Worm (Caenorhabditis elegans) whole organism, L1 larva: ENCODE measurements around the gene K07D4.9.

Source experiments
- ama-1 ChIP-seq: fragments of 150-350 bp; optimal IDR thresholded peaks from 2 replicates; lab custom pipeline; 2014
- ces-1 ChIP-seq: fragments of 150-350 bp; optimal IDR thresholded peaks from 2 replicates; lab custom pipeline; 2014; ENCODE audit warnings: missing biosample characterization, missing genetic modification reagents, missing genetic modification characterization
- lsy-2 ChIP-seq, 2 experiments: fragments of 150-350 bp; optimal IDR thresholded peaks; 2 replicates each; lab custom pipeline; 2014; ENCODE audit warnings: missing biosample characterization in 2 of 2, missing genetic modification characterization in 2 of 2
- mep-1 ChIP-seq: fragments of 150-350 bp; optimal IDR thresholded peaks from 2 replicates; lab custom pipeline; 2014; ENCODE audit warnings: missing biosample characterization, missing genetic modification characterization
- nhr-11 ChIP-seq: fragments of 150-350 bp; optimal IDR thresholded peaks from 2 replicates; lab custom pipeline; 2014; ENCODE audit warnings: missing biosample characterization, missing genetic modification characterization
- nhr-237 ChIP-seq: fragments of 150-350 bp; optimal IDR thresholded peaks from 2 replicates; lab custom pipeline; 2014; ENCODE audit warnings: missing biosample characterization, missing genetic modification characterization
- pag-3 ChIP-seq: sonication (generic microtip); optimal IDR thresholded peaks from 2 replicates; lab custom pipeline; 2017; ENCODE audit warnings: missing genetic modification characterization, mild to moderate bottlenecking, missing compliant biosample characterization, antibody characterized with exemption, borderline replicate concordance; ENCODE audit not compliant: insufficient read depth
- skn-1 ChIP-seq: fragments of 150-350 bp; optimal IDR thresholded peaks from 2 replicates; lab custom pipeline; 2014; ENCODE audit warnings: missing biosample characterization, missing genetic modification characterization
- unc-30 ChIP-seq: sonication (generic microtip); optimal IDR thresholded peaks from 2 replicates; lab custom pipeline; 2017; ENCODE audit warnings: missing biosample characterization, missing genetic modification characterization
- unc-62 ChIP-seq: fragments of 150-350 bp; optimal IDR thresholded peaks from 2 replicates; lab custom pipeline; 2014; ENCODE audit warnings: missing biosample characterization, missing genetic modification reagents, missing genetic modification characterization

ce11 chrII:3986906-3987305 is 41.5 kb upstream of the K07D4.9 start, which contains the start of gene K10G6.5:
- TF ChIP-seq nhr-11 (tag; lab: Kevin White, UChicago) (no peak), ama-1 (lab: Kevin White, UChicago) (no peak), mep-1 (tag; lab: Kevin White, UChicago) (no peak), pag-3 (tag; lab: Kevin White, UChicago) (no peak), unc-30 (no peak), skn-1 (no peak), lsy-2 (tag; optimal IDR thresholded peaks at IDR 0.05; lab: Kevin White, UChicago) (no peak), nhr-237 (tag; lab: Kevin White, UChicago) (no peak), unc-62 (GFP tag; lab: Kevin White, UChicago) (no peak), ces-1 (GFP tag; lab: Kevin White, UChicago) (no peak)
